Fruit fly (Drosophila melanogaster): ENCODE data around the gene REPTOR.

REPTOR gene

DNA sequence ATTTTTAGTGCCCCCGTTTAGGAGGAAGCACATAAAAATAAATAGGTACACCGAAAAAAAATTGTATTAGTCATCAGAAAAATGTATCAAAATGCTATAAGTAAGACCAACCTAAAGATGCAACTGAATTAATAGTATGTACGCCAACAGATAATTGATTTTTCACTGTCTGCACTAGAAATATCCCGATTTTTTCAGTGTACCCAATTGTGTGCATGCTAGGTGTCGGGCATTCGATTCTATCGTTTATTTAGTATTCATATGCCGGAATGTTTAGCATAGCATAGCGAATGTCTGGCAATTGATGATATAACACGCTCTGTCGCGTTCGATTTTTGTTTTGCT lies 15.3 kb downstream of the REPTOR start (continued):
- TF ChIP-seq Doc3 (GFP tag; IDR thresholded peaks at IDR 0.05; ENCODE audit: partially characterized antibody) = no peak
- peak; percentile 76 for TF ChIP-seq repo (GFP tag; optimal IDR thresholded peaks at IDR 0.05)
- peak; percentile 69 for TF ChIP-seq sug (tag; optimal IDR thresholded peaks at IDR 0.05)
- TF ChIP-seq Lim3 (GFP tag; IDR thresholded peaks at IDR 0.05) = peak; percentile 73; the same call in 1 of the 2 replicates
- peak; percentile 82 for TF ChIP-seq CG12155 (GFP tag; optimal IDR thresholded peaks at IDR 0.05)
- peak; percentile 79 for TF ChIP-seq CG6854 (GFP tag; optimal IDR thresholded peaks at IDR 0.05)
- TF ChIP-seq CG32772 (GFP tag; IDR thresholded peaks at IDR 0.05) = peak; percentile 82
- TF ChIP-seq CG18262 (tag; optimal IDR thresholded peaks at IDR 0.05) = peak; percentile 77
- TF ChIP-seq CG2678 (tag; optimal IDR thresholded peaks at IDR 0.05) = peak; percentile 91
- TF ChIP-seq Dek (tag; optimal IDR thresholded peaks at IDR 0.05) = peak; percentile 81
- TF ChIP-seq B-H1 (GFP tag; IDR thresholded peaks at IDR 0.05) = peak; percentile 86
- peak; percentile 49 for TF ChIP-seq CG6654 (GFP tag; optimal IDR thresholded peaks at IDR 0.05)
- no peak for TF ChIP-seq Tbp (GFP tag; optimal IDR thresholded peaks at IDR 0.05)
- TF ChIP-seq trem (tag; optimal IDR thresholded peaks at IDR 0.05) = peak; percentile 27
- no peak for TF ChIP-seq CG9797 (GFP tag; optimal IDR thresholded peaks at IDR 0.05)
- peak; percentile 89 for TF ChIP-seq esg (GFP tag; conservative IDR thresholded peaks at IDR 0.05)
- peak; percentile 85 for TF ChIP-seq rib (GFP tag; IDR thresholded peaks at IDR 0.05)
- no peak for TF ChIP-seq CG7271 (tag; optimal IDR thresholded peaks at IDR 0.05)
- peak; percentile 74 for TF ChIP-seq Asciz (GFP tag; optimal IDR thresholded peaks at IDR 0.05)
- TF ChIP-seq Atf-2 (GFP tag; optimal IDR thresholded peaks at IDR 0.05) = peak; percentile 83
- TF ChIP-seq wor (GFP tag; IDR thresholded peaks at IDR 0.05) = peak; percentile 71
- no peak for TF ChIP-seq pan (optimal IDR thresholded peaks at IDR 0.05)
- peak in 1 of 2 experiments; percentile 91 for TF ChIP-seq pan (GFP tag; optimal IDR thresholded peaks at IDR 0.05 in 1 of 2, IDR thresholded peaks at IDR 0.05 in 1 of 2)
- TF ChIP-seq CG17328 (GFP tag; IDR thresholded peaks at IDR 0.05) = peak; percentile 91
- peak; percentile 95 for TF ChIP-seq CG12769 (tag; optimal IDR thresholded peaks at IDR 0.05)
- TF ChIP-seq tap (tag; optimal IDR thresholded peaks at IDR 0.05) = peak; percentile 85
- peak; percentile 77 for TF ChIP-seq vfl (GFP tag; optimal IDR thresholded peaks at IDR 0.05)
- peak; percentile 70 for TF ChIP-seq CG15073 (GFP tag; optimal IDR thresholded peaks at IDR 0.05)
- TF ChIP-seq br (optimal IDR thresholded peaks at IDR 0.05) = no peak
- no peak for TF ChIP-seq cad (GFP tag; optimal IDR thresholded peaks at IDR 0.05)
- peak; percentile 91 for TF ChIP-seq Xbp1 (GFP tag; optimal IDR thresholded peaks at IDR 0.05)
- TF ChIP-seq H15 (GFP tag; IDR thresholded peaks at IDR 0.05) = peak; percentile 88
- TF ChIP-seq Gsc (GFP tag; IDR thresholded peaks at IDR 0.05) = no peak
- TF ChIP-seq CG6765 (GFP tag; optimal IDR thresholded peaks at IDR 0.05) = peak; percentile 77
- peak; percentile 86 for TF ChIP-seq Chrac-16 (GFP tag; optimal IDR thresholded peaks at IDR 0.05)
- peak; percentile 78 for TF ChIP-seq al (GFP tag; IDR thresholded peaks at IDR 0.05)
- peak; percentile 43 for TF ChIP-seq YL-1 (GFP tag; optimal IDR thresholded peaks at IDR 0.05)
- peak; percentile 88 for TF ChIP-seq CG10366 (GFP tag; IDR thresholded peaks at IDR 0.05)
- no peak for TF ChIP-seq toy (GFP tag; IDR thresholded peaks at IDR 0.05)
- TF ChIP-seq fd64A (GFP tag; optimal IDR thresholded peaks at IDR 0.05) = peak; percentile 67
- peak; percentile 91 for TF ChIP-seq otp (GFP tag; IDR thresholded peaks at IDR 0.05)
- TF ChIP-seq Ptx1 (GFP tag; IDR thresholded peaks at IDR 0.05) = peak; percentile 93
- TF ChIP-seq gro (GFP tag; optimal IDR thresholded peaks at IDR 0.05) = peak; percentile 93
- TF ChIP-seq emc (GFP tag; optimal IDR thresholded peaks at IDR 0.05) = peak; percentile 74
- TF ChIP-seq CG10431 (GFP tag; optimal IDR thresholded peaks at IDR 0.05) = no peak
- TF ChIP-seq Doc2 (GFP tag; IDR thresholded peaks at IDR 0.05) = no peak; the same call in 1 of the 2 replicates
- TF ChIP-seq Usf (GFP tag; optimal IDR thresholded peaks at IDR 0.05) = peak; percentile 50
- TF ChIP-seq CG8089 (GFP tag; optimal IDR thresholded peaks at IDR 0.05) = peak; percentile 86
- TF ChIP-seq wdn (GFP tag; IDR thresholded peaks at IDR 0.05) = peak; percentile 78
- peak; percentile 71 for TF ChIP-seq gsb-n (tag; optimal IDR thresholded peaks at IDR 0.05)
- TF ChIP-seq so (GFP tag; IDR thresholded peaks at IDR 0.05) = peak; percentile 93
- peak; percentile 79 for TF ChIP-seq CG4424 (GFP tag; optimal IDR thresholded peaks at IDR 0.05)
- TF ChIP-seq Neu2 (GFP tag; optimal IDR thresholded peaks at IDR 0.05; ENCODE audit: borderline replicate concordance) = no peak
